Worm (Caenorhabditis elegans) whole organism, early embryonic: ENCODE results near the gene ZK632.4.

Experiments
- aly-1 ChIP-seq: sonication (generic microtip); optimal IDR thresholded peaks from 2 replicates; lab custom pipeline; 2016; ENCODE audit warnings: missing genetic modification characterization, missing compliant biosample characterization
- ama-1 ChIP-seq: fragments of 150-350 bp; optimal IDR thresholded peaks from 2 replicates; lab custom pipeline; 2014
- ets-7 ChIP-seq: sonication (generic microtip); optimal IDR thresholded peaks from 2 replicates; lab custom pipeline; 2016; ENCODE audit warnings: missing genotype, missing genetic modification characterization, missing compliant biosample characterization
- flt-1 ChIP-seq: fragments of 200-800 bp; sonication (Bioruptor generic); IDR thresholded peaks from 2 replicates; pipeline ENCODE4 v1.3.6; 2022; ENCODE audit warnings: missing genetic modification characterization, missing compliant biosample characterization
- hmbx-1 ChIP-seq: sonication (generic microtip); optimal IDR thresholded peaks from 2 replicates; lab custom pipeline; 2016; ENCODE audit warnings: mild to moderate bottlenecking, missing genetic modification characterization, missing compliant biosample characterization
- pes-1 ChIP-seq: fragments of 200-800 bp; sonication (Bioruptor generic); IDR thresholded peaks from 2 replicates; pipeline ENCODE4 v1.3.6; 2022; ENCODE audit warnings: missing genetic modification reagents, missing genetic modification characterization, missing compliant biosample characterization
- tbx-37 ChIP-seq: fragments of 200-800 bp; sonication (Bioruptor generic); conservative IDR thresholded peaks from 2 replicates; pipeline ENCODE4 v1.3.6; 2022; ENCODE audit warnings: missing genetic modification reagents, missing genetic modification characterization, missing compliant biosample characterization

DNA sequence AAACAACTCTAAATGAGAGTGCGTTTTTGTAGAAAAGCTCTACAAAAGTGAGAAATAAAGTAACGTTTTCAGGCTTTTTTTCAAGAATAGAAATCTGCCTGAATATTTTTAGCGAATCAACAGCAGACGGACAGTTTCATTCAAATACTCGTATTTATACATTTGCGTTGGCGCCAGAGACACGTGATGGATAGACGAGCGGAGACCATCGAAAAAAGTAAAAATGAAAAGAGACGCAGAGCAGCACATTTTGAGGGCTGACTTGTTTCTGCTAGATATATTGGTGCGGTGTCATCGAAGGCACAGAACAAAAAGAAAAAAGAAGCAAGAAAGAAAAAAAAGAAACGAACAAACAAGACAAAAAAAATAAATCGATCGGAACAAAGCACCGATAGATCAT lies 18.8 kb upstream of the ZK632.4 start:
- TF ChIP-seq flt-1 (GFP tag; lab: Robert Waterston, UW) (no peak), pes-1 (GFP tag; lab: Robert Waterston, UW) (no peak), ama-1 (lab: Kevin White, UChicago) (no peak), tbx-37 (GFP tag; lab: Robert Waterston, UW) (no peak), hmbx-1 (tag; lab: Kevin White, UChicago) (no peak), ets-7 (tag; lab: Kevin White, UChicago) (no peak), aly-1 (tag; lab: Kevin White, UChicago) (no peak)
